Worm (Caenorhabditis elegans) whole organism, mixed stage, embryonic: ENCODE results near the gene srw-20.

Source experiments
- elt-3 ChIP-seq: fragments of 150-350 bp; optimal IDR thresholded peaks from 2 replicates; lab custom pipeline; 2014; ENCODE audit warnings: missing biosample characterization, missing genetic modification characterization
- nhr-237 ChIP-seq: fragments of 150-350 bp; optimal IDR thresholded peaks from 2 replicates; lab custom pipeline; 2014; ENCODE audit warnings: missing biosample characterization, missing genetic modification characterization
- nhr-76 ChIP-seq: sonication (generic microtip); optimal IDR thresholded peaks from 2 replicates; lab custom pipeline; 2017; ENCODE audit warnings: missing biosample characterization, missing genetic modification characterization
- sptf-1 ChIP-seq: sonication (generic microtip); optimal IDR thresholded peaks from 2 replicates; lab custom pipeline; 2017; ENCODE audit warnings: mild to moderate bottlenecking, missing genetic modification characterization, moderate library complexity, missing compliant biosample characterization

ce11 chrV:17079795-17080194, at the start of gene srw-20:
- no peak for TF ChIP-seq elt-3 (tag; lab: Kevin White, UChicago)
- no peak for TF ChIP-seq nhr-76
- no peak for TF ChIP-seq sptf-1
- no peak for TF ChIP-seq nhr-237 (tag; lab: Kevin White, UChicago)
